Worm (Caenorhabditis elegans) whole organism, L4 larva: ENCODE data around the gene C30F2.2.

Experiments used
- dpl-1 ChIP-seq: fragments of 150-350 bp; optimal IDR thresholded peaks from 2 replicates; lab custom pipeline; 2014; ENCODE audit warnings: missing biosample characterization, missing genetic modification reagents, missing genetic modification characterization
- fkh-10 ChIP-seq: fragments of 150-350 bp; optimal IDR thresholded peaks from 2 replicates; lab custom pipeline; 2014; ENCODE audit warnings: missing biosample characterization, missing genetic modification reagents, missing genetic modification characterization
- lin-29 ChIP-seq: fragments of 200-800 bp; sonication (Bioruptor generic); IDR thresholded peaks from 2 replicates; pipeline ENCODE4 v1.3.6; 2022; ENCODE audit warnings: missing genetic modification reagents, missing genetic modification characterization, missing compliant biosample characterization
- lsy-2 ChIP-seq, 2 experiments: fragments of 150-350 bp in 1 of 2; sonication (generic microtip) in 1 of 2; optimal IDR thresholded peaks; 2 replicates each; lab custom pipeline; 2014 to 2017; ENCODE audit warnings: missing biosample characterization in 2 of 2, missing genetic modification characterization in 2 of 2
- mdl-1 ChIP-seq, 2 experiments: fragments of 150-350 bp in 1 of 2; sonication (generic microtip) in 1 of 2; optimal IDR thresholded peaks; 2 replicates each; lab custom pipeline; 2014 to 2017; ENCODE audit warnings: missing biosample characterization in 2 of 2, missing genetic modification characterization in 2 of 2
- nhr-237 ChIP-seq: sonication (generic microtip); optimal IDR thresholded peaks from 2 replicates; lab custom pipeline; 2017; ENCODE audit warnings: missing biosample characterization, missing genetic modification characterization
- unc-39 ChIP-seq: sonication (generic microtip); optimal IDR thresholded peaks from 2 replicates; lab custom pipeline; 2017; ENCODE audit warnings: missing biosample characterization, missing genetic modification characterization
- zfp-3 ChIP-seq: fragments of 200-800 bp; sonication (Bioruptor generic); conservative IDR thresholded peaks from 2 replicates; pipeline ENCODE4 v1.3.6; 2022; ENCODE audit warnings: missing genetic modification reagents, missing genetic modification characterization, missing compliant biosample characterization
- ztf-11 ChIP-seq: fragments of 150-350 bp; optimal IDR thresholded peaks from 2 replicates; lab custom pipeline; 2014; ENCODE audit warnings: missing biosample characterization, missing genetic modification characterization

DNA sequence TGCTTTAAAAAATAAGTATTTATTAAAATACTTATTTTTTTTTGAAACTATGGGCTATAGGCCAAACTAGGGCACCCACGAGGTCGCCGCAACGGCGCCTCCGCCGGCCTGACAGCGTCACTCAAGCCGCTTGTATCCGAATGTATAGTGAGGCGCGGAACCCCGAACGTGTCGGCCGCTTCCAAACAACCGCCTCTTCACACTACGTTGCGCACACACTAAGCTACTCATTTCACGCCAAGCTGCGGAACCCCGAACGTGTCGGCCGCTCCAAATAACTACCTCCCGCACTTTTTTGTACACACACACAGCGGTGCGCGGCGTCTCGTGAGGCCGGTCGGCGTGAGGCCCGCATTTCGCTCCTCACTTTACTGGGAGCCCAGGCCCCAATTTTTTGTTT lies 27.9 kb upstream of the C30F2.2 start:
- no peak for TF ChIP-seq fkh-10 (GFP tag; lab: Kevin White, UChicago)
- TF ChIP-seq dpl-1, result no peak
- TF ChIP-seq unc-39 (tag; lab: Kevin White, UChicago), result no peak
- no peak for TF ChIP-seq lsy-2 (tag; optimal IDR thresholded peaks at IDR 0.05; lab: Kevin White, UChicago)
- no peak for TF ChIP-seq mdl-1 (tag; optimal IDR thresholded peaks at IDR 0.05; lab: Kevin White, UChicago)
- no peak for TF ChIP-seq zfp-3 (GFP tag; lab: Robert Waterston, UW)
- no peak for TF ChIP-seq lin-29 (GFP tag; lab: Robert Waterston, UW)
- TF ChIP-seq nhr-237 (tag; lab: Kevin White, UChicago), result no peak
- TF ChIP-seq ztf-11 (tag; lab: Kevin White, UChicago), result no peak
